Worm (Caenorhabditis elegans) whole organism, L4/young adult: Measurements from ENCODE around the gene ttbk-8.1.

ENCODE experiments used
- W03F9.2 ChIP-seq: fragments of 150-350 bp; optimal IDR thresholded peaks from 2 replicates; lab custom pipeline; 2014; ENCODE audit warnings: missing biosample characterization, missing genetic modification characterization
- dao-5 ChIP-seq: sonication (generic microtip); optimal IDR thresholded peaks from 2 replicates; lab custom pipeline; 2016; ENCODE audit warnings: missing genotype, missing genetic modification characterization, moderate library complexity, missing compliant biosample characterization
- him-1 ChIP-seq: sonication (generic microtip); optimal IDR thresholded peaks from 2 replicates; lab custom pipeline; 2016; ENCODE audit warnings: missing genotype, missing genetic modification reagents, missing genetic modification characterization, missing compliant biosample characterization

- TF ChIP-seq him-1, result no peak
- no peak for TF ChIP-seq W03F9.2 (tag; lab: Kevin White, UChicago)
- no peak for TF ChIP-seq dao-5 (tag; lab: Kevin White, UChicago)
Measured at ce11 chrIV:13429240-13429639, 42.9 kb upstream of the ttbk-8.1 start, which contains the start of gene K09B11.4.
